Worm (Caenorhabditis elegans) whole organism, late embryonic: ENCODE results near the gene F55G11.4.

ENCODE experiments used
- K02D7.2 ChIP-seq: sonication (generic microtip); optimal IDR thresholded peaks from 2 replicates; lab custom pipeline; 2017; ENCODE audit warnings: mild to moderate bottlenecking, missing genetic modification characterization, missing compliant biosample characterization
- che-1 ChIP-seq: sonication (generic microtip); optimal IDR thresholded peaks from 2 replicates; lab custom pipeline; 2016; ENCODE audit warnings: mild to moderate bottlenecking, missing genetic modification characterization, missing compliant biosample characterization
- mec-3 ChIP-seq: sonication (generic microtip); optimal IDR thresholded peaks from 2 replicates; lab custom pipeline; 2016; ENCODE audit warnings: borderline replicate concordance, missing genetic modification characterization, missing compliant biosample characterization
- pha-2 ChIP-seq: sonication (generic microtip); optimal IDR thresholded peaks from 2 replicates; lab custom pipeline; 2017; ENCODE audit warnings: mild to moderate bottlenecking, missing genetic modification characterization, missing compliant biosample characterization

DNA sequence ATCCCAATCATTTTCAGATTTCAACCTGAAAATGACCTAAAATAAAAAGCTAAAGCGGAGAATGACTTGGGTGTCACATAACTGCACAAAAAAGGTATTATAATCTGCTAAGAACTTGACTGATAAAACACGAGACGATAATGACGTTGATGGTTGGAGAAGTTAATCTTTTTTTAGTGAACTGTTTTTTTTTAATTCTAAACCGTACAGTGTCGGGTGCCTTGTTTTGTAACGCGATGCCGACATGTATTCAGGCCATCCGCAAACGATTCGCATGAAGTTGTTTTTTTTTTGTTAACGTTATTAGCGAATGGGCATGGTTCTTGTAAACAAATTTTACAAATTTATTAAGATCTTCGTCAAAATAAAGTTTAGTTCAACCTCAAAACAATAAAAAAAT is 15.9 kb downstream of the F55G11.4 start, which contains the start of gene K10D11.6:
- TF ChIP-seq che-1 (tag; lab: Kevin White, UChicago) (no peak), pha-2 (no peak), mec-3 (no peak), K02D7.2 (no peak)
